Fruit fly (Drosophila melanogaster): ENCODE measurements around the gene opa.

dm6 chr3R:4809944-4810653 is 42.5 kb upstream of the opa start:
- TF ChIP-seq CTCF (optimal IDR thresholded peaks at IDR 0.05) (no peak), CG8478 (optimal IDR thresholded peaks at IDR 0.05) (no peak)

Measured in S2 (cell line).